Worm (Caenorhabditis elegans) whole organism, young adult: Measurements from ENCODE around the gene B0244.17.

ENCODE experiments used
- B0019.2 ChIP-seq: fragments of 200-800 bp; sonication (Bioruptor generic); conservative IDR thresholded peaks from 2 replicates; pipeline ENCODE4 v1.3.6; 2022; ENCODE audit warnings: missing genetic modification reagents, missing genetic modification characterization, missing compliant biosample characterization
- B0035.1 ChIP-seq: sonication (generic microtip); optimal IDR thresholded peaks from 2 replicates; lab custom pipeline; 2016; ENCODE audit warnings: missing genetic modification characterization, mild to moderate bottlenecking, missing compliant biosample characterization, missing genotype, missing genetic modification reagents
- D2030.7 ChIP-seq: fragments of 200-800 bp; sonication (Bioruptor generic); IDR thresholded peaks from 2 replicates; pipeline ENCODE4 v1.3.6; 2022; ENCODE audit warnings: missing genetic modification reagents, missing genetic modification characterization, missing compliant biosample characterization
- F10E7.11 ChIP-seq: sonication (generic microtip); optimal IDR thresholded peaks from 2 replicates; lab custom pipeline; 2017; ENCODE audit warnings: mild to moderate bottlenecking, missing genetic modification characterization, moderate library complexity, missing compliant biosample characterization
- F22D6.2 ChIP-seq: sonication (generic microtip); optimal IDR thresholded peaks from 2 replicates; lab custom pipeline; 2016; ENCODE audit warnings: mild to moderate bottlenecking, missing genetic modification characterization, missing compliant biosample characterization
- F37B4.10 ChIP-seq: fragments of 200-800 bp; sonication (Bioruptor generic); IDR thresholded peaks from 2 replicates; pipeline ENCODE4 v1.3.6; 2022; ENCODE audit warnings: missing genetic modification characterization, missing compliant biosample characterization
- K12H6.12 ChIP-seq: fragments of 200-800 bp; sonication (Bioruptor generic); optimal IDR thresholded peaks from 2 replicates; lab custom pipeline; 2018; ENCODE audit warnings: mild to moderate bottlenecking, missing genetic modification characterization, missing compliant biosample characterization
- Y53F4B.3 ChIP-seq: fragments of 200-800 bp; sonication (Bioruptor generic); IDR thresholded peaks from 2 replicates; pipeline ENCODE4 v1.3.6; 2022; ENCODE audit warnings: missing genetic modification reagents, missing genetic modification characterization, missing compliant biosample characterization
- ZK185.1 ChIP-seq: sonication (generic microtip); optimal IDR thresholded peaks from 2 replicates; lab custom pipeline; 2016; ENCODE audit warnings: mild to moderate bottlenecking, missing genetic modification characterization, missing compliant biosample characterization; ENCODE audit not compliant: poor library complexity, severe bottlenecking
- akir-1 ChIP-seq: fragments of 200-800 bp; sonication (Bioruptor generic); optimal IDR thresholded peaks from 2 replicates; lab custom pipeline; 2018; ENCODE audit warnings: mild to moderate bottlenecking, missing genetic modification characterization, moderate library complexity, missing compliant biosample characterization
- ama-1 ChIP-seq, 3 experiments: fragments of 150-350 bp in 1 of 3; sonication (generic microtip) in 2 of 3; optimal IDR thresholded peaks; 2 replicates each; lab custom pipeline; 2014 to 2018; ENCODE audit warnings: missing biosample characterization in 2 of 3, missing genetic modification characterization in 2 of 3, missing genetic modification reagents in 2 of 3
- atf-7 ChIP-seq: sonication (generic microtip); optimal IDR thresholded peaks from 2 replicates; lab custom pipeline; 2017; ENCODE audit warnings: mild to moderate bottlenecking, missing genetic modification characterization, missing compliant biosample characterization
- attf-6 ChIP-seq: fragments of 200-800 bp; sonication (Bioruptor generic); IDR thresholded peaks from 2 replicates; pipeline ENCODE4 v1.3.6; 2022; ENCODE audit warnings: missing genetic modification reagents, missing genetic modification characterization, missing compliant biosample characterization
- bed-2 ChIP-seq: fragments of 200-800 bp; sonication (Bioruptor generic); IDR thresholded peaks from 2 replicates; pipeline ENCODE4 v1.3.6; 2022; ENCODE audit warnings: missing genetic modification reagents, missing genetic modification characterization, missing compliant biosample characterization
- cebp-2 ChIP-seq: fragments of 200-800 bp; sonication (Bioruptor generic); IDR thresholded peaks from 2 replicates; pipeline ENCODE4 v1.3.6; 2022; ENCODE audit warnings: missing genetic modification characterization, missing compliant biosample characterization
- ceh-27 ChIP-seq: fragments of 200-800 bp; sonication (Bioruptor generic); optimal IDR thresholded peaks from 2 replicates; lab custom pipeline; 2018; ENCODE audit warnings: mild to moderate bottlenecking, missing genetic modification characterization, moderate library complexity, missing compliant biosample characterization
- die-1 ChIP-seq: sonication (generic microtip); optimal IDR thresholded peaks from 2 replicates; lab custom pipeline; 2016; ENCODE audit warnings: missing genotype, mild to moderate bottlenecking, missing genetic modification characterization, missing compliant biosample characterization
- dpff-1 ChIP-seq: sonication (generic microtip); optimal IDR thresholded peaks from 2 replicates; lab custom pipeline; 2017; ENCODE audit warnings: mild to moderate bottlenecking, missing genetic modification characterization, missing compliant biosample characterization
- dpl-1 ChIP-seq: fragments of 150-350 bp; optimal IDR thresholded peaks from 2 replicates; lab custom pipeline; 2014; ENCODE audit warnings: missing biosample characterization, missing genetic modification reagents, missing genetic modification characterization
- fkh-3 ChIP-seq: sonication (generic microtip); optimal IDR thresholded peaks from 2 replicates; lab custom pipeline; 2016; ENCODE audit warnings: mild to moderate bottlenecking, missing genetic modification characterization, missing compliant biosample characterization
- gei-17 ChIP-seq: fragments of 200-800 bp; sonication (Bioruptor generic); optimal IDR thresholded peaks from 2 replicates; lab custom pipeline; 2018; ENCODE audit warnings: mild to moderate bottlenecking, missing genetic modification characterization, missing compliant biosample characterization
- hlh-12 ChIP-seq: sonication (generic microtip); optimal IDR thresholded peaks from 2 replicates; lab custom pipeline; 2016; ENCODE audit warnings: missing genetic modification characterization, missing compliant biosample characterization
- hlh-26 ChIP-seq: fragments of 200-800 bp; sonication (Bioruptor generic); conservative IDR thresholded peaks from 2 replicates; pipeline ENCODE4 v1.3.6; 2022; ENCODE audit warnings: missing genetic modification reagents, missing genetic modification characterization, missing compliant biosample characterization
- hmg-20 ChIP-seq: fragments of 200-800 bp; sonication (Bioruptor generic); IDR thresholded peaks from 2 replicates; pipeline ENCODE4 v1.3.6; 2022; ENCODE audit warnings: missing genetic modification reagents, missing genetic modification characterization, missing compliant biosample characterization
- lin-54 ChIP-seq: fragments of 200-800 bp; sonication (Bioruptor generic); optimal IDR thresholded peaks from 2 replicates; lab custom pipeline; 2018; ENCODE audit warnings: mild to moderate bottlenecking, missing genetic modification characterization, missing compliant biosample characterization
- lsy-27 ChIP-seq: sonication (generic microtip); optimal IDR thresholded peaks from 2 replicates; lab custom pipeline; 2017; ENCODE audit warnings: missing genetic modification characterization, mild to moderate bottlenecking, missing compliant biosample characterization, antibody characterized with exemption, missing genotype, borderline replicate concordance; ENCODE audit not compliant: insufficient read depth
- madf-6 ChIP-seq: fragments of 200-800 bp; sonication (Bioruptor generic); IDR thresholded peaks from 2 replicates; pipeline ENCODE4 v1.3.6; 2022; ENCODE audit warnings: missing genetic modification reagents, missing genetic modification characterization, missing compliant biosample characterization
- mel-28 ChIP-seq: sonication (generic microtip); optimal IDR thresholded peaks from 2 replicates; lab custom pipeline; 2016; ENCODE audit warnings: borderline replicate concordance, mild to moderate bottlenecking, missing genetic modification characterization, missing compliant biosample characterization
- nfya-1 ChIP-seq: sonication (generic microtip); optimal IDR thresholded peaks from 2 replicates; lab custom pipeline; 2017; ENCODE audit warnings: antibody characterized with exemption, missing compliant biosample characterization, missing genetic modification characterization, borderline replicate concordance; ENCODE audit not compliant: insufficient read depth
- nfya-2 ChIP-seq: fragments of 200-800 bp; sonication (Bioruptor generic); IDR thresholded peaks from 2 replicates; pipeline ENCODE4 v1.3.6; 2022; ENCODE audit warnings: missing genetic modification reagents, missing genetic modification characterization, missing compliant biosample characterization
- nfyb-1 ChIP-seq: fragments of 200-800 bp; sonication (Bioruptor generic); IDR thresholded peaks from 2 replicates; pipeline ENCODE4 v1.3.6; 2022; ENCODE audit warnings: missing genetic modification reagents, missing genetic modification characterization, missing compliant biosample characterization
- nhr-90 ChIP-seq: sonication (generic microtip); optimal IDR thresholded peaks from 2 replicates; lab custom pipeline; 2016; ENCODE audit warnings: missing genotype, mild to moderate bottlenecking, missing genetic modification characterization, missing compliant biosample characterization
- pha-4 ChIP-seq: fragments of 150-350 bp; sonication (generic microtip); optimal IDR thresholded peaks from 2 replicates; lab custom pipeline; 2014; ENCODE audit warnings: missing biosample characterization, missing genetic modification reagents, missing genetic modification characterization
- rec-8 ChIP-seq, 2 experiments: sonication (generic microtip); optimal IDR thresholded peaks; 2 replicates each; lab custom pipeline; 2016; ENCODE audit warnings: mild to moderate bottlenecking in 2 of 2, missing genetic modification characterization in 2 of 2, missing genetic modification reagents in 2 of 2, missing genotype in 2 of 2, missing biosample characterization in 1 of 2, missing compliant biosample characterization in 1 of 2, moderate library complexity in 1 of 2
- repo-1 ChIP-seq: sonication (generic microtip); optimal IDR thresholded peaks from 2 replicates; lab custom pipeline; 2017; ENCODE audit warnings: mild to moderate bottlenecking, missing genetic modification characterization, missing compliant biosample characterization
- sea-2 ChIP-seq: fragments of 200-800 bp; sonication (Bioruptor generic); IDR thresholded peaks from 2 replicates; pipeline ENCODE4 v1.3.6; 2022; ENCODE audit warnings: missing genetic modification characterization, missing compliant biosample characterization
- snpc-1.3 ChIP-seq: sonication (generic microtip); optimal IDR thresholded peaks from 2 replicates; lab custom pipeline; 2017; ENCODE audit warnings: missing genetic modification characterization, mild to moderate bottlenecking, missing compliant biosample characterization, antibody characterized with exemption, moderate library complexity, missing genotype, missing genetic modification reagents; ENCODE audit not compliant: insufficient read depth
- snpc-3.4 ChIP-seq: sonication (generic microtip); optimal IDR thresholded peaks from 2 replicates; lab custom pipeline; 2017; ENCODE audit warnings: missing genetic modification characterization, mild to moderate bottlenecking, missing compliant biosample characterization, antibody characterized with exemption, moderate library complexity, missing genotype, missing genetic modification reagents
- somi-1 ChIP-seq: fragments of 200-800 bp; sonication (Bioruptor generic); optimal IDR thresholded peaks from 2 replicates; lab custom pipeline; 2018; ENCODE audit warnings: mild to moderate bottlenecking, missing genetic modification characterization, missing compliant biosample characterization
- tbp1 ChIP-seq: fragments of 200-800 bp; sonication (Bioruptor generic); optimal IDR thresholded peaks from 2 replicates; lab custom pipeline; 2018; ENCODE audit warnings: mild to moderate bottlenecking, missing genetic modification characterization, missing compliant biosample characterization
- tbx-9 ChIP-seq: sonication (generic microtip); optimal IDR thresholded peaks from 2 replicates; lab custom pipeline; 2016; ENCODE audit warnings: borderline replicate concordance, missing genetic modification characterization, inconsistent platforms, missing compliant biosample characterization
- unc-62 ChIP-seq: fragments of 150-350 bp; optimal IDR thresholded peaks from 2 replicates; lab custom pipeline; 2014; ENCODE audit warnings: missing biosample characterization, missing genetic modification reagents, missing genetic modification characterization
- zfh-2 ChIP-seq: fragments of 200-800 bp; sonication (Bioruptor generic); conservative IDR thresholded peaks from 2 replicates; pipeline ENCODE4 v1.3.6; 2022; ENCODE audit warnings: missing genetic modification reagents, missing genetic modification characterization, missing compliant biosample characterization
- zim-3 ChIP-seq: sonication (generic microtip); optimal IDR thresholded peaks from 2 replicates; lab custom pipeline; 2017; ENCODE audit warnings: mild to moderate bottlenecking, missing genetic modification characterization, moderate library complexity, missing compliant biosample characterization
- ztf-18 ChIP-seq: sonication (generic microtip); optimal IDR thresholded peaks from 2 replicates; lab custom pipeline; 2016; ENCODE audit warnings: missing genotype, mild to moderate bottlenecking, missing genetic modification characterization, missing compliant biosample characterization
- ztf-22 ChIP-seq: fragments of 200-800 bp; sonication (Bioruptor generic); optimal IDR thresholded peaks from 2 replicates; lab custom pipeline; 2018; ENCODE audit warnings: mild to moderate bottlenecking, missing genetic modification characterization, moderate library complexity, missing compliant biosample characterization
- ztf-3 ChIP-seq: fragments of 200-800 bp; sonication (Bioruptor generic); optimal IDR thresholded peaks from 2 replicates; lab custom pipeline; 2018; ENCODE audit warnings: mild to moderate bottlenecking, missing genetic modification characterization, missing compliant biosample characterization

Gene B0244.17

DNA sequence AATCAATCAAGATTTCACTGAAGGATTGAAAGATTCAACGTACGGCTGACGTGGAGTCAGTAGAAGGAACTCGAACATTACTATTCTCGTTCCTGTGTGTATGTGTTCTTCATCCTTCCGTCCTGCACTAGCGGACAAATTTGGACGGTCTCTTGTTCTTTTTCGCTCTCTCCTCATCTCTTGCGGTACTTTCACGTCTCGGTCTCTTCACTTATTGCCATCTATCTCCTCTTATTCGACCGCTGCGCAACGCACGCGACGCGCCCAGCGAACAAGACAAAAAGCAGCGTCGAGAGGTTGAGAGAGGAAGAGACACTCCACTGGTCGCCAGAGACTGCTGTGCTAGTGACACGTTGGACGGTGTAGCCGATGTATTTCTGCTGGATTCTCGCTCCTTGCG, 17.6 kb upstream of the B0244.17 start (continued):
- TF ChIP-seq atf-7 (no peak), unc-62 (GFP tag; lab: Kevin White, UChicago) (no peak), nhr-90 (tag; lab: Kevin White, UChicago) (no peak), cebp-2 (no peak), madf-6 (GFP tag; lab: Robert Waterston, UW) (no peak; the same call in 1 of the 2 replicates), snpc-1.3 (no peak), bed-2 (no peak), ZK185.1 (tag; lab: Kevin White, UChicago) (peak; percentile 41), ceh-27 (GFP tag; lab: Kevin White, UChicago) (peak; percentile 87), tbx-9 (tag; lab: Kevin White, UChicago) (no peak), F10E7.11 (peak; percentile 40), nfya-2 (no peak), somi-1 (GFP tag; lab: Kevin White, UChicago) (no peak), B0035.1 (tag; lab: Kevin White, UChicago) (no peak), pha-4 (tag; lab: Kevin White, UChicago) (no peak), hmg-20 (GFP tag; lab: Robert Waterston, UW) (no peak), snpc-3.4 (tag; lab: Kevin White, UChicago) (no peak), F22D6.2 (tag; lab: Kevin White, UChicago) (no peak), attf-6 (GFP tag; lab: Robert Waterston, UW) (0 out of 2 replicates have a peak, but pooled peaks have one; percentile 26), ztf-3 (GFP tag; lab: Kevin White, UChicago) (no peak), nfyb-1 (GFP tag; lab: Robert Waterston, UW) (peak; percentile 40; the same call in 1 of the 2 replicates), sea-2 (GFP tag; lab: Robert Waterston, UW) (no peak), B0019.2 (GFP tag; lab: Robert Waterston, UW) (no peak), ama-1 (optimal IDR thresholded peaks at IDR 0.05; lab: Kevin White, UChicago) (no peak), ama-1 (GFP tag; optimal IDR thresholded peaks at IDR 0.05; lab: Kevin White, UChicago) (no peak), hlh-26 (GFP tag; lab: Robert Waterston, UW) (no peak), dpff-1 (tag; lab: Kevin White, UChicago) (no peak), lsy-27 (tag; lab: Kevin White, UChicago) (no peak), F37B4.10 (GFP tag; lab: Robert Waterston, UW) (no peak), ztf-18 (tag; lab: Kevin White, UChicago) (peak; percentile 17), rec-8 (tag; optimal IDR thresholded peaks at IDR 0.05; lab: Kevin White, UChicago) (no peak), repo-1 (tag; lab: Kevin White, UChicago) (no peak), zfh-2 (GFP tag; lab: Robert Waterston, UW) (peak; percentile 94), Y53F4B.3 (GFP tag; lab: Robert Waterston, UW) (no peak), nfya-1 (no peak), zim-3 (tag; lab: Kevin White, UChicago) (no peak), gei-17 (GFP tag; lab: Kevin White, UChicago) (no peak), K12H6.12 (tag; lab: Kevin White, UChicago) (no peak), tbp1 (GFP tag; lab: Kevin White, UChicago) (peak; percentile 45), fkh-3 (tag; lab: Kevin White, UChicago) (no peak), die-1 (tag; lab: Kevin White, UChicago) (no peak), lin-54 (GFP tag; lab: Kevin White, UChicago) (peak; percentile 1), D2030.7 (no peak), mel-28 (tag; lab: Kevin White, UChicago) (no peak), akir-1 (GFP tag; lab: Kevin White, UChicago) (no peak), ztf-22 (no peak), hlh-12 (tag; lab: Kevin White, UChicago) (no peak), dpl-1 (no peak)
